Fruit fly (Drosophila melanogaster) whole organism, adult: Measurements from ENCODE around the gene Gba1b.

Source experiments
- CG14711 ChIP-seq: fragments of 200-800 bp; sonication (Bioruptor generic); optimal IDR thresholded peaks from 2 replicates; lab custom pipeline; 2018; ENCODE audit warnings: missing biosample characterization, mild to moderate bottlenecking, missing genetic modification characterization, moderate library complexity
- CG33017 ChIP-seq: fragments of 200-800 bp; sonication (Bioruptor generic); optimal IDR thresholded peaks from 2 replicates; lab custom pipeline; 2018; ENCODE audit warnings: missing biosample characterization, mild to moderate bottlenecking, missing genetic modification characterization, moderate library complexity
- CG7101 ChIP-seq: fragments of 200-800 bp; sonication (Bioruptor generic); optimal IDR thresholded peaks from 2 replicates; lab custom pipeline; 2018; ENCODE audit warnings: missing biosample characterization, mild to moderate bottlenecking, missing genetic modification characterization, moderate library complexity
- Clk ChIP-seq: fragments of 200-800 bp; sonication (Bioruptor generic); optimal IDR thresholded peaks from 2 replicates; lab custom pipeline; 2017; ENCODE audit warnings: missing biosample characterization, missing genetic modification characterization
- Mnt ChIP-seq: fragments of 200-800 bp; sonication (Bioruptor generic); optimal IDR thresholded peaks from 2 replicates; lab custom pipeline; 2016; ENCODE audit warnings: missing biosample characterization, mild to moderate bottlenecking, missing genetic modification characterization
- bab1 ChIP-seq: fragments of 200-800 bp; sonication (Bioruptor generic); optimal IDR thresholded peaks from 3 replicates; lab custom pipeline; 2019; ENCODE audit warnings: missing biosample characterization, mild to moderate bottlenecking, missing genetic modification characterization, moderate library complexity
- cic ChIP-seq: fragments of 200-800 bp; sonication (Bioruptor generic); optimal IDR thresholded peaks from 2 replicates; lab custom pipeline; 2017; ENCODE audit warnings: missing biosample characterization, mild to moderate bottlenecking, missing genetic modification characterization, moderate library complexity
- kay ChIP-seq: fragments of 200-800 bp; sonication (Bioruptor generic); peaks from one replicate; lab custom pipeline; 2016; ENCODE audit warnings: missing biosample characterization, missing genetic modification characterization, borderline replicate concordance
- pad ChIP-seq: fragments of 200-800 bp; sonication (Bioruptor generic); optimal IDR thresholded peaks from 3 replicates; lab custom pipeline; 2017; ENCODE audit warnings: missing biosample characterization, missing genetic modification characterization, mild to moderate bottlenecking, moderate library complexity, missing genetic modification reagents
- tj ChIP-seq: fragments of 200-800 bp; sonication (Bioruptor generic); optimal IDR thresholded peaks from 3 replicates; lab custom pipeline; 2017; ENCODE audit warnings: missing biosample characterization, mild to moderate bottlenecking, missing genetic modification characterization, moderate library complexity

DNA sequence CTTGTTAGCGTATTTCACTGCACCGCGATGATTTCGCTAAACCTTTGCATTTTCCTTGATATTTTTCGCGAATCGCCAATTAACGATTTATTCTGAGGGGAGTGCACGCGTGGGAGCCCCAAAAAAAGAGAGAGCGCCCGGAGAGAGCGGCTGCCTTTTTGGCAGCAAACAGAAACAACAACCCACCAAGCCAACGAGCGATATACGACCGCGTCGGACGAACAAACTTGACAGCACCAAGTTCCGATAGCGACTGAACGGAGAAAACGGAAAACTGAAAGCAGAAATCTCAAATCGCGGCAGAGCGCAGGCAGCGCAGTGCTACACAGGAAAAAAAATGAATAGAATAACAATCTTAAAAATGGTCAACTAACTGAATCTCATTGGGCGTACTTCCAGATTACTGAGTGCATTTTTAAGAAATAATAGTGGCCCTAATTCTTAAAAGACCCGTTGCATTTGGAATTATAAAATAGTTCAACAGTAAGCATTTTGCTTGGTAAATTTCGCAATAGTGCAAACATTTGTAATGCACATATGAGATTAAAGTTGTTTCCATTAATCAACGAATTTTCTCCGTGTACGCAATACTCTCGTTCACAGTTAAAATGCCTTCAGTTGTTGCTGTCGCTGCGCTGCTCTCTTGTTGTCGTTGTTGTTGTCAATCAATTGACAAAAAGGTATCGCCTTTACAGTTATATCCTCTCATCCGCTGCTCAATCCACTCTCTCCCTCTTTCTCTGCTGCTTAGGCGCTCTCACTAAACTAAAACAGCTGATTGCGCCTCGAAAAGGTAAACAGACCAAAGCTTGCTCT is 35.0 kb upstream of the Gba1b start, which contains the start of gene CG31145:
- TF ChIP-seq CG7101 (tag; lab: Kevin White, UChicago) (peak; percentile 99), cic (GFP tag; lab: Kevin White, UChicago) (peak; percentile 96), pad (GFP tag; lab: Kevin White, UChicago) (peak; percentile 96), tj (GFP tag; lab: Kevin White, UChicago) (peak; percentile 95), CG33017 (tag; lab: Kevin White, UChicago) (peak; percentile 99), Mnt (GFP tag; lab: Kevin White, UChicago) (peak; percentile 95), Clk (GFP tag; lab: Kevin White, UChicago) (peak; percentile 99), CG14711 (tag; lab: Kevin White, UChicago) (peak; percentile 96), bab1 (GFP tag; lab: Kevin White, UChicago) (peak; percentile 98), kay (GFP tag; lab: Kevin White, UChicago) (peak; percentile 57)
